Fruit fly (Drosophila melanogaster) whole organism, wandering third instar larva: Measurements from ENCODE around the gene Uggt.

Experiments used
- CG32264 ChIP-seq: fragments of 200-800 bp; sonication (Bioruptor generic); optimal IDR thresholded peaks from 2 replicates; lab custom pipeline; 2016; ENCODE audit warnings: missing biosample characterization, missing genetic modification characterization
- Hnf4 ChIP-seq: fragments of 200-800 bp; sonication (Bioruptor generic); optimal IDR thresholded peaks from 2 replicates; lab custom pipeline; 2016; ENCODE audit warnings: missing biosample characterization, mild to moderate bottlenecking, missing genetic modification characterization
- psq ChIP-seq: fragments of 200-800 bp; sonication (Bioruptor generic); optimal IDR thresholded peaks from 3 replicates; lab custom pipeline; 2017; ENCODE audit warnings: missing biosample characterization, mild to moderate bottlenecking, missing genetic modification characterization, moderate library complexity
- usp ChIP-seq: fragments of >200 bp; optimal IDR thresholded peaks from 2 replicates; lab custom pipeline; 2017; ENCODE audit warnings: missing biosample characterization, missing genetic modification characterization

dm6 chr3L:18842236-18842635, 30.3 kb upstream of the Uggt start:
- TF ChIP-seq usp (no peak), psq (GFP tag; lab: Kevin White, UChicago) (no peak), CG32264 (GFP tag; lab: Kevin White, UChicago) (no peak), Hnf4 (GFP tag; lab: Kevin White, UChicago) (no peak)
